Fruit fly (Drosophila melanogaster) whole organism, embryonic: ENCODE results near the gene CG17717.

Experiments
- Atf3 ChIP-seq: fragments of 200-800 bp; sonication (Bioruptor generic); optimal IDR thresholded peaks from 3 replicates; lab custom pipeline; 2016; ENCODE audit warnings: missing biosample characterization, missing genetic modification characterization
- Bdp1 ChIP-seq: fragments of 200-800 bp; sonication (Bioruptor generic); optimal IDR thresholded peaks from 3 replicates; lab custom pipeline; 2016; ENCODE audit warnings: missing biosample characterization, missing genetic modification characterization
- Bgb ChIP-seq: fragments of 200-800 bp; sonication (Bioruptor generic); IDR thresholded peaks from 2 replicates; pipeline ENCODE4 v1.3.6; 2022; ENCODE audit warnings: missing biosample characterization, missing genetic modification characterization; ENCODE audit not compliant: partially characterized antibody
- Bteb2 ChIP-seq: fragments of 200-800 bp; sonication (Bioruptor generic); optimal IDR thresholded peaks from 2 replicates; lab custom pipeline; 2016; ENCODE audit warnings: missing biosample characterization, missing genetic modification characterization
- CG10321 ChIP-seq: fragments of 200-800 bp; sonication (Bioruptor generic); IDR thresholded peaks from 2 replicates; pipeline ENCODE4 v1.3.6; 2022; ENCODE audit warnings: missing biosample characterization, missing genetic modification characterization
- CG12155 ChIP-seq: fragments of 200-800 bp; sonication (Bioruptor generic); optimal IDR thresholded peaks from 3 replicates; lab custom pipeline; 2016; ENCODE audit warnings: missing biosample characterization, missing genetic modification characterization
- CG12744 ChIP-seq: fragments of 200-800 bp; sonication (Bioruptor generic); optimal IDR thresholded peaks from 2 replicates; lab custom pipeline; 2016; ENCODE audit warnings: missing biosample characterization, missing genetic modification characterization
- CG13424 ChIP-seq: fragments of 200-800 bp; sonication (Bioruptor generic); optimal IDR thresholded peaks from 2 replicates; lab custom pipeline; 2019; ENCODE audit warnings: missing biosample characterization, mild to moderate bottlenecking, missing genetic modification characterization, moderate library complexity
- CG14050 ChIP-seq: fragments of 200-800 bp; sonication (Bioruptor generic); IDR thresholded peaks from 3 replicates; pipeline ENCODE4 v1.3.6; 2022; ENCODE audit warnings: missing biosample characterization, missing genetic modification characterization
- CG14965 ChIP-seq: fragments of 200-800 bp; sonication (Bioruptor generic); optimal IDR thresholded peaks from 2 replicates; lab custom pipeline; 2016; ENCODE audit warnings: missing biosample characterization, missing genetic modification characterization, borderline replicate concordance
- CG15514 ChIP-seq: fragments of 200-800 bp; sonication (Bioruptor generic); optimal IDR thresholded peaks from 3 replicates; lab custom pipeline; 2017; ENCODE audit warnings: missing biosample characterization, missing genetic modification characterization, mild to moderate bottlenecking, moderate library complexity, missing genetic modification reagents
- CG17186 ChIP-seq: fragments of 200-800 bp; sonication (Bioruptor generic); optimal IDR thresholded peaks from 3 replicates; lab custom pipeline; 2017; ENCODE audit warnings: missing biosample characterization, missing genetic modification reagents, missing genetic modification characterization
- CG17359 ChIP-seq: fragments of 200-800 bp; sonication (Bioruptor generic); optimal IDR thresholded peaks from 3 replicates; lab custom pipeline; 2018; ENCODE audit warnings: missing biosample characterization, mild to moderate bottlenecking, missing genetic modification characterization, moderate library complexity
- CG18262 ChIP-seq: fragments of 200-800 bp; optimal IDR thresholded peaks from 3 replicates; lab custom pipeline; 2019; ENCODE audit warnings: missing biosample characterization, mild to moderate bottlenecking, missing genetic modification characterization, moderate library complexity
- CG1832 ChIP-seq: fragments of 200-800 bp; sonication (Bioruptor generic); optimal IDR thresholded peaks from 2 replicates; lab custom pipeline; 2017; ENCODE audit warnings: missing biosample characterization, mild to moderate bottlenecking, missing genetic modification characterization, inconsistent platforms
- CG18476 ChIP-seq: fragments of 200-800 bp; sonication (Bioruptor generic); optimal IDR thresholded peaks from 2 replicates; lab custom pipeline; 2016; ENCODE audit warnings: missing biosample characterization, mild to moderate bottlenecking, missing genetic modification characterization
- CG2202 ChIP-seq: fragments of 200-800 bp; sonication (Bioruptor generic); optimal IDR thresholded peaks from 2 replicates; lab custom pipeline; 2018; ENCODE audit warnings: missing biosample characterization, mild to moderate bottlenecking, missing genetic modification characterization
- CG33557 ChIP-seq: fragments of 200-800 bp; sonication (Bioruptor generic); optimal IDR thresholded peaks from 2 replicates; lab custom pipeline; 2019; ENCODE audit warnings: missing biosample characterization, mild to moderate bottlenecking, missing genetic modification characterization, moderate library complexity
- CG3726 ChIP-seq: fragments of 200-800 bp; sonication (Bioruptor generic); IDR thresholded peaks from 3 replicates; pipeline ENCODE4, ENCODE4 v1.3.6; 2022; ENCODE audit warnings: missing biosample characterization, missing genetic modification characterization
- CG7357 ChIP-seq: fragments of 200-800 bp; sonication (Bioruptor generic); IDR thresholded peaks from 3 replicates; pipeline ENCODE4 v1.3.6; 2022; ENCODE audit warnings: missing biosample characterization, missing genetic modification characterization
- CG7372 ChIP-seq: fragments of 200-800 bp; sonication (Bioruptor generic); IDR thresholded peaks from 2 replicates; pipeline ENCODE4 v1.3.6; 2022; ENCODE audit warnings: missing biosample characterization, missing genetic modification characterization
- CG8290 ChIP-seq, 3 experiments: fragments of 200-800 bp; sonication (Bioruptor generic); optimal IDR thresholded peaks; 2 replicates each; lab custom pipeline; 2016 to 2019; ENCODE audit warnings: missing biosample characterization in 3 of 3, missing genetic modification characterization in 3 of 3, mild to moderate bottlenecking in 2 of 3, moderate library complexity in 1 of 3
- CG8359 ChIP-seq: fragments of 200-800 bp; sonication (Bioruptor generic); optimal IDR thresholded peaks from 2 replicates; lab custom pipeline; 2017; ENCODE audit warnings: missing biosample characterization, mild to moderate bottlenecking, missing genetic modification characterization, borderline replicate concordance
- CG9437 ChIP-seq: fragments of 200-800 bp; sonication (Bioruptor generic); optimal IDR thresholded peaks from 2 replicates; lab custom pipeline; 2018; ENCODE audit warnings: missing biosample characterization, mild to moderate bottlenecking, missing genetic modification characterization
- Doc2 ChIP-seq: fragments of 200-800 bp; sonication (Bioruptor generic); IDR thresholded peaks from 2 replicates; pipeline ENCODE4 v1.3.6; 2022; ENCODE audit warnings: missing biosample characterization, missing genetic modification characterization
- Gug ChIP-seq: fragments of 200-800 bp; sonication (Bioruptor generic); IDR thresholded peaks from 4 replicates; pipeline ENCODE4 v1.3.6; 2022; ENCODE audit warnings: missing biosample characterization, missing genetic modification characterization
- HLH4C ChIP-seq: fragments of 200-800 bp; sonication (Bioruptor generic); IDR thresholded peaks from 3 replicates; pipeline ENCODE4 v1.3.6; 2022; ENCODE audit warnings: missing biosample characterization, missing genetic modification characterization; ENCODE audit not compliant: partially characterized antibody
- HLH54F ChIP-seq: fragments of 200-800 bp; sonication (Bioruptor generic); optimal IDR thresholded peaks from 3 replicates; lab custom pipeline; 2016; ENCODE audit warnings: missing biosample characterization, missing genetic modification characterization
- Hr39 ChIP-seq: fragments of >200 bp; optimal IDR thresholded peaks from 2 replicates; lab custom pipeline; 2017
- Kr ChIP-seq: fragments of 200-800 bp; sonication (Bioruptor generic); optimal IDR thresholded peaks from 2 replicates; lab custom pipeline; 2017; ENCODE audit warnings: missing biosample characterization, mild to moderate bottlenecking, missing genetic modification characterization
- Mad ChIP-seq: fragments of 200-800 bp; sonication (Bioruptor generic); optimal IDR thresholded peaks from 2 replicates; lab custom pipeline; 2016; ENCODE audit warnings: missing biosample characterization, missing genetic modification characterization
- Meics ChIP-seq: fragments of 200-800 bp; sonication (Bioruptor generic); optimal IDR thresholded peaks from 2 replicates; lab custom pipeline; 2017; ENCODE audit warnings: missing biosample characterization, mild to moderate bottlenecking, missing genetic modification characterization
- Mes4 ChIP-seq: fragments of 200-800 bp; sonication (Bioruptor generic); optimal IDR thresholded peaks from 2 replicates; lab custom pipeline; 2016; ENCODE audit warnings: missing biosample characterization, missing genetic modification characterization
- Nf-YB ChIP-seq: fragments of 200-800 bp; sonication (Bioruptor generic); optimal IDR thresholded peaks from 3 replicates; lab custom pipeline; 2019; ENCODE audit warnings: missing biosample characterization, mild to moderate bottlenecking, missing genetic modification characterization, moderate library complexity
- PHDP ChIP-seq: fragments of 200-800 bp; sonication (Bioruptor generic); optimal IDR thresholded peaks from 3 replicates; lab custom pipeline; 2018; ENCODE audit warnings: missing biosample characterization, mild to moderate bottlenecking, missing genetic modification characterization, moderate library complexity
- Ptx1 ChIP-seq: fragments of 200-800 bp; sonication (Bioruptor generic); IDR thresholded peaks from 2 replicates; pipeline ENCODE4 v1.3.6; 2022; ENCODE audit warnings: missing biosample characterization, missing genetic modification characterization
- Scr ChIP-seq: fragments of 200-800 bp; sonication (Bioruptor generic); IDR thresholded peaks from 2 replicates; pipeline ENCODE4 v1.3.6; 2022; ENCODE audit warnings: missing biosample characterization, missing genetic modification characterization; ENCODE audit not compliant: partially characterized antibody
- Vsx1 ChIP-seq: fragments of 200-800 bp; sonication (Bioruptor generic); optimal IDR thresholded peaks from 2 replicates; lab custom pipeline; 2017; ENCODE audit warnings: missing biosample characterization, mild to moderate bottlenecking, missing genetic modification characterization, missing genetic modification reagents
- abd-A ChIP-seq: fragments of 200-800 bp; sonication (Bioruptor generic); optimal IDR thresholded peaks from 3 replicates; lab custom pipeline; 2019; ENCODE audit warnings: missing biosample characterization, mild to moderate bottlenecking, missing genetic modification characterization, moderate library complexity
- bcd ChIP-seq: fragments of 200-800 bp; sonication (Bioruptor generic); optimal IDR thresholded peaks from 2 replicates; lab custom pipeline; 2017; ENCODE audit warnings: missing biosample characterization, mild to moderate bottlenecking, missing genetic modification characterization
- exex ChIP-seq: fragments of 200-800 bp; sonication (Bioruptor generic); optimal IDR thresholded peaks from 4 replicates; lab custom pipeline; 2018; ENCODE audit warnings: missing biosample characterization, mild to moderate bottlenecking, missing genetic modification characterization, moderate library complexity
- gem ChIP-seq: fragments of 200-800 bp; sonication (Bioruptor generic); optimal IDR thresholded peaks from 2 replicates; lab custom pipeline; 2019; ENCODE audit warnings: missing biosample characterization, mild to moderate bottlenecking, missing genetic modification characterization, moderate library complexity
- gsb-n ChIP-seq: fragments of 200-800 bp; sonication (Bioruptor generic); optimal IDR thresholded peaks from 3 replicates; lab custom pipeline; 2018; ENCODE audit warnings: missing biosample characterization, mild to moderate bottlenecking, missing genetic modification characterization
- ind ChIP-seq: fragments of 200-800 bp; sonication (Bioruptor generic); optimal IDR thresholded peaks from 3 replicates; lab custom pipeline; 2016; ENCODE audit warnings: missing biosample characterization, missing genetic modification characterization
- slbo ChIP-seq: fragments of 200-800 bp; sonication (Bioruptor generic); IDR thresholded peaks from 2 replicates; pipeline ENCODE4 v1.3.6; 2022; ENCODE audit warnings: missing biosample characterization, missing genetic modification characterization
- sr ChIP-seq: fragments of 200-800 bp; sonication (Bioruptor generic); IDR thresholded peaks from 3 replicates; pipeline ENCODE4 v1.3.6; 2022; ENCODE audit warnings: missing biosample characterization, missing genetic modification characterization
- tx ChIP-seq: fragments of 200-800 bp; sonication (Bioruptor generic); optimal IDR thresholded peaks from 2 replicates; lab custom pipeline; 2016; ENCODE audit warnings: missing biosample characterization, missing genetic modification characterization
- unpg ChIP-seq: fragments of 200-800 bp; sonication (Bioruptor generic); optimal IDR thresholded peaks from 3 replicates; lab custom pipeline; 2018; ENCODE audit warnings: missing biosample characterization, mild to moderate bottlenecking, missing genetic modification characterization, moderate library complexity
- vvl ChIP-seq: fragments of 200-800 bp; sonication (Bioruptor generic); IDR thresholded peaks from 2 replicates; pipeline ENCODE4 v1.3.6; 2022; ENCODE audit warnings: missing biosample characterization, missing genetic modification characterization

The CG17717 gene

dm6 chrX:6601641-6602276, 12.7 kb downstream of the CG17717 start (continued):
- TF ChIP-seq Hr39 (lab: Kevin White, UChicago) (no peak), gem (tag; lab: Kevin White, UChicago) (peak; percentile 95), CG17359 (peak; percentile 93), abd-A (tag; lab: Kevin White, UChicago) (peak; percentile 94), HLH4C (GFP tag; lab: Robert Waterston, UW) (no peak), slbo (GFP tag; lab: Robert Waterston, UW) (peak; percentile 89), CG13424 (tag; lab: Kevin White, UChicago) (peak; percentile 93), CG18476 (GFP tag; lab: Kevin White, UChicago) (peak; percentile 92), Doc2 (no peak; the same call in 1 of the 2 replicates), CG12155 (peak; percentile 87), CG18262 (tag; lab: Kevin White, UChicago) (peak; percentile 95), unpg (peak; percentile 94), CG14050 (GFP tag; lab: Robert Waterston, UW) (peak; percentile 80), CG12744 (GFP tag; lab: Kevin White, UChicago) (peak; percentile 57), CG2202 (tag; lab: Kevin White, UChicago) (peak; percentile 85), exex (tag; lab: Kevin White, UChicago) (peak; percentile 79), CG8290 (GFP tag; optimal IDR thresholded peaks at IDR 0.05; lab: Kevin White, UChicago) (peak; percentile 76), CG8290 (tag; optimal IDR thresholded peaks at IDR 0.05; lab: Kevin White, UChicago) (peak; percentile 13 to 88), CG1832 (GFP tag; lab: Kevin White, UChicago) (peak; percentile 88), HLH54F (GFP tag; lab: Kevin White, UChicago) (peak; percentile 82), tx (GFP tag; lab: Kevin White, UChicago) (peak; percentile 67), Bgb (GFP tag; lab: Robert Waterston, UW) (peak; percentile 8; the same call in 1 of the 2 replicates), Mad (GFP tag; lab: Kevin White, UChicago) (peak; percentile 78), CG9437 (GFP tag; lab: Kevin White, UChicago) (peak; percentile 88), CG15514 (GFP tag; lab: Kevin White, UChicago) (peak; percentile 84), Vsx1 (GFP tag; lab: Kevin White, UChicago) (peak; percentile 79), PHDP (tag; lab: Kevin White, UChicago) (peak; percentile 94), CG33557 (GFP tag; lab: Kevin White, UChicago) (peak; percentile 80), vvl (GFP tag; lab: Robert Waterston, UW) (peak; percentile 92), Bdp1 (GFP tag; lab: Kevin White, UChicago) (peak; percentile 71), Gug (peak; percentile 89), CG7372 (GFP tag; lab: Robert Waterston, UW) (peak; percentile 80), Atf3 (GFP tag; lab: Kevin White, UChicago) (peak; percentile 77), CG17186 (GFP tag; lab: Kevin White, UChicago) (peak; percentile 58), Ptx1 (GFP tag; lab: Robert Waterston, UW) (peak; percentile 91), CG7357 (GFP tag; lab: Robert Waterston, UW) (peak; percentile 81), Scr (GFP tag; lab: Robert Waterston, UW) (no peak; the same call in 1 of the 2 replicates), Meics (GFP tag; lab: Kevin White, UChicago) (peak; percentile 94), Nf-YB (GFP tag; lab: Kevin White, UChicago) (peak; percentile 75), CG3726 (GFP tag; lab: Robert Waterston, UW) (peak; percentile 80; the same call in 2 of the 3 replicates), Bteb2 (GFP tag; lab: Kevin White, UChicago) (peak; percentile 79), CG8359 (GFP tag; lab: Kevin White, UChicago) (peak; percentile 86), CG10321 (GFP tag; lab: Robert Waterston, UW) (no peak), gsb-n (tag; lab: Kevin White, UChicago) (peak; percentile 87), Mes4 (GFP tag; lab: Kevin White, UChicago) (no peak), ind (GFP tag; lab: Kevin White, UChicago) (peak; percentile 90), bcd (GFP tag; lab: Kevin White, UChicago) (peak; percentile 93), Kr (GFP tag; lab: Kevin White, UChicago) (no peak), CG14965 (GFP tag; lab: Kevin White, UChicago) (no peak), sr (GFP tag; lab: Robert Waterston, UW) (peak; percentile 54; the same call in 2 of the 3 replicates)
